Worm (Caenorhabditis elegans): Measurements from ENCODE around the gene tyr-6.

ce11 chrIV:6511767-6512166, 31.4 kb downstream of the tyr-6 start:
- no peak for TF ChIP-seq ztf-11 (tag; optimal IDR thresholded peaks at IDR 0.05)
- TF ChIP-seq nhr-43 (tag; optimal IDR thresholded peaks at IDR 0.05; ENCODE audit: poor library complexity, severe bottlenecking): no peak
- TF ChIP-seq nhr-11 (tag; optimal IDR thresholded peaks at IDR 0.05): no peak

All from whole organism, L3 larva.